Worm (Caenorhabditis elegans) whole organism, L1 larva: ENCODE results near the gene chil-3.

Experiments
- aly-2 ChIP-seq: fragments of 150-350 bp; optimal IDR thresholded peaks from 2 replicates; lab custom pipeline; 2014; ENCODE audit warnings: missing biosample characterization, missing genetic modification characterization
- blmp-1 ChIP-seq: fragments of 150-350 bp; optimal IDR thresholded peaks from 2 replicates; lab custom pipeline; 2014; ENCODE audit warnings: missing biosample characterization, missing genetic modification characterization
- elt-2 ChIP-seq: sonication (generic microtip); optimal IDR thresholded peaks from 2 replicates; lab custom pipeline; 2016; ENCODE audit warnings: missing genetic modification characterization, mild to moderate bottlenecking, inconsistent platforms, missing compliant biosample characterization, missing genetic modification reagents
- elt-3 ChIP-seq, 6 experiments: fragments of 150-350 bp in 1 of 6; sonication (generic microtip); optimal IDR thresholded peaks; 2 replicates each; lab custom pipeline; 2017 to 2018; ENCODE audit warnings: missing biosample characterization in 6 of 6, missing genetic modification characterization in 6 of 6, inconsistent platforms in 1 of 6
- fkh-8 ChIP-seq: sonication (generic microtip); optimal IDR thresholded peaks from 2 replicates; lab custom pipeline; 2016; ENCODE audit warnings: mild to moderate bottlenecking, missing genetic modification characterization, missing compliant biosample characterization
- fos-1 ChIP-seq: fragments of 150-350 bp; optimal IDR thresholded peaks from 2 replicates; lab custom pipeline; 2014; ENCODE audit warnings: missing biosample characterization, missing genetic modification characterization
- hpl-2 ChIP-seq: fragments of 150-350 bp; optimal IDR thresholded peaks from 2 replicates; lab custom pipeline; 2014; ENCODE audit warnings: missing biosample characterization, missing genetic modification reagents, missing genetic modification characterization
- irx-1 ChIP-seq: sonication (generic microtip); optimal IDR thresholded peaks from 2 replicates; lab custom pipeline; 2016; ENCODE audit warnings: missing genetic modification characterization, missing compliant biosample characterization
- lsy-2 ChIP-seq, 2 experiments: fragments of 150-350 bp; optimal IDR thresholded peaks; 2 replicates each; lab custom pipeline; 2014; ENCODE audit warnings: missing biosample characterization in 2 of 2, missing genetic modification characterization in 2 of 2
- mab-9 ChIP-seq: fragments of 200-800 bp; sonication (Bioruptor generic); IDR thresholded peaks from 2 replicates; pipeline ENCODE4 v1.3.6; 2022; ENCODE audit warnings: missing genetic modification reagents, missing genetic modification characterization, missing compliant biosample characterization
- nhr-11 ChIP-seq: fragments of 150-350 bp; optimal IDR thresholded peaks from 2 replicates; lab custom pipeline; 2014; ENCODE audit warnings: missing biosample characterization, missing genetic modification characterization
- nhr-12 ChIP-seq: sonication (generic microtip); optimal IDR thresholded peaks from 2 replicates; lab custom pipeline; 2017; ENCODE audit warnings: missing biosample characterization, missing genetic modification characterization
- nhr-237 ChIP-seq: fragments of 150-350 bp; optimal IDR thresholded peaks from 2 replicates; lab custom pipeline; 2014; ENCODE audit warnings: missing biosample characterization, missing genetic modification characterization
- zag-1 ChIP-seq: fragments of 150-350 bp; optimal IDR thresholded peaks from 2 replicates; lab custom pipeline; 2014; ENCODE audit warnings: missing biosample characterization, missing genetic modification characterization

DNA sequence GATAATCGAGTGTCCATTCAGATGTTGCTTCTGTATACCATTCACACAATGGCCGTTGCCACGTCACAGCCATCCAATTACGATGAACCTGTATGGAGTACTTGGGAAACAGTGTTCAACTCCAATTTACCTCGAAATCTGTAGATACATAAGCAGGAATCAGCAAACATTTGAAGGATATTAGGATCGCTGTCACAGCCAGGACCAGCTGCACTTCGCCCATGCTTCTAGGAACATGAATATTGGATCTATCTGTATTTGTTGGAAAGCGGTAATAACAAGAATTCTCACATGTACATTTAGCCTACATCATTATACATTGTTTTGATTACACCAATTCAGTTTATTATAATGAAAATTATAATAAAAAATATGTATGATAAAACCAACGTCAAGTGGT, 24.9 kb upstream of the chil-3 start, which contains the start of gene algn-8:
- TF ChIP-seq zag-1 (tag; lab: Kevin White, UChicago) (no peak), fos-1 (tag; lab: Kevin White, UChicago) (no peak), elt-3 (tag; optimal IDR thresholded peaks at IDR 0.05; lab: Kevin White, UChicago) (no peak), irx-1 (tag; lab: Kevin White, UChicago) (no peak), hpl-2 (GFP tag; lab: Kevin White, UChicago) (no peak), blmp-1 (tag; lab: Kevin White, UChicago) (no peak), aly-2 (tag; lab: Kevin White, UChicago) (no peak), elt-2 (tag; lab: Kevin White, UChicago) (no peak), lsy-2 (tag; optimal IDR thresholded peaks at IDR 0.05; lab: Kevin White, UChicago) (no peak), nhr-237 (tag; lab: Kevin White, UChicago) (no peak), fkh-8 (tag; lab: Kevin White, UChicago) (no peak), nhr-12 (no peak), nhr-11 (tag; lab: Kevin White, UChicago) (no peak), mab-9 (GFP tag; lab: Robert Waterston, UW) (no peak)
